Worm (Caenorhabditis elegans) whole organism, young adult: ENCODE data around the gene W02B12.1.
A peak's percentile ranks its signal among the peaks of the same experiment; 100 is the strongest.

Experiments used
- B0019.2 ChIP-seq: fragments of 200-800 bp; sonication (Bioruptor generic); conservative IDR thresholded peaks from 2 replicates; pipeline ENCODE4 v1.3.6; 2022; ENCODE audit warnings: missing genetic modification reagents, missing genetic modification characterization, missing compliant biosample characterization
- C06A6.2 ChIP-seq: fragments of 200-800 bp; sonication (Bioruptor generic); conservative IDR thresholded peaks from 2 replicates; pipeline ENCODE4 v1.3.6; 2022; ENCODE audit warnings: missing genetic modification characterization, missing compliant biosample characterization
- F33H1.4 ChIP-seq: fragments of 200-800 bp; sonication (Bioruptor generic); IDR thresholded peaks from 2 replicates; pipeline ENCODE4 v1.3.6; 2022; ENCODE audit warnings: missing genetic modification reagents, missing genetic modification characterization, missing compliant biosample characterization
- Y67H2A.10 ChIP-seq: fragments of 200-800 bp; sonication (Bioruptor generic); conservative IDR thresholded peaks from 2 replicates; pipeline ENCODE4 v1.3.6; 2022; ENCODE audit warnings: missing genetic modification reagents, missing genetic modification characterization, missing compliant biosample characterization
- akir-1 ChIP-seq: fragments of 200-800 bp; sonication (Bioruptor generic); optimal IDR thresholded peaks from 2 replicates; lab custom pipeline; 2018; ENCODE audit warnings: mild to moderate bottlenecking, missing genetic modification characterization, moderate library complexity, missing compliant biosample characterization
- athp-1 ChIP-seq: sonication (generic microtip); optimal IDR thresholded peaks from 2 replicates; lab custom pipeline; 2017; ENCODE audit warnings: mild to moderate bottlenecking, missing genetic modification characterization, missing compliant biosample characterization
- ccch-3 ChIP-seq: fragments of 200-800 bp; sonication (Bioruptor generic); optimal IDR thresholded peaks from 2 replicates; lab custom pipeline; 2018; ENCODE audit warnings: mild to moderate bottlenecking, missing genetic modification characterization, missing compliant biosample characterization
- ceh-58 ChIP-seq: fragments of 200-800 bp; sonication (Bioruptor generic); IDR thresholded peaks from 2 replicates; pipeline ENCODE4 v1.3.6; 2022; ENCODE audit warnings: missing genetic modification characterization, missing compliant biosample characterization
- ceh-91 ChIP-seq: fragments of 200-800 bp; sonication (Bioruptor generic); IDR thresholded peaks from 2 replicates; pipeline ENCODE4 v1.3.6; 2022; ENCODE audit warnings: missing genetic modification reagents, missing genetic modification characterization, missing compliant biosample characterization
- fkh-3 ChIP-seq: sonication (generic microtip); optimal IDR thresholded peaks from 2 replicates; lab custom pipeline; 2016; ENCODE audit warnings: mild to moderate bottlenecking, missing genetic modification characterization, missing compliant biosample characterization
- hmg-1.2 ChIP-seq: fragments of 200-800 bp; sonication (Bioruptor generic); IDR thresholded peaks from 2 replicates; pipeline ENCODE4 v1.3.6; 2022; ENCODE audit warnings: missing genetic modification reagents, missing genetic modification characterization, missing compliant biosample characterization
- hmg-20 ChIP-seq: fragments of 200-800 bp; sonication (Bioruptor generic); IDR thresholded peaks from 2 replicates; pipeline ENCODE4 v1.3.6; 2022; ENCODE audit warnings: missing genetic modification reagents, missing genetic modification characterization, missing compliant biosample characterization
- let-607 ChIP-seq, 2 experiments: fragments of 200-800 bp in 1 of 2; sonication (Bioruptor generic) in 1 of 2; sonication (generic microtip) in 1 of 2; optimal IDR thresholded peaks; 2 replicates each; lab custom pipeline; 2016 to 2018; ENCODE audit warnings: mild to moderate bottlenecking in 2 of 2, missing compliant biosample characterization in 2 of 2, missing genetic modification characterization in 2 of 2, moderate library complexity in 2 of 2, missing genotype in 1 of 2
- lin-26 ChIP-seq: fragments of 200-800 bp; sonication (Bioruptor generic); IDR thresholded peaks from 2 replicates; pipeline ENCODE4 v1.3.6; 2022; ENCODE audit warnings: missing genetic modification reagents, missing genetic modification characterization, missing compliant biosample characterization
- lin-40 ChIP-seq: sonication (generic microtip); optimal IDR thresholded peaks from 2 replicates; lab custom pipeline; 2016; ENCODE audit warnings: missing genetic modification characterization, mild to moderate bottlenecking, missing compliant biosample characterization, missing genotype, missing genetic modification reagents
- lin-54 ChIP-seq: fragments of 200-800 bp; sonication (Bioruptor generic); optimal IDR thresholded peaks from 2 replicates; lab custom pipeline; 2018; ENCODE audit warnings: mild to moderate bottlenecking, missing genetic modification characterization, missing compliant biosample characterization
- lir-1 ChIP-seq: fragments of 200-800 bp; sonication (Bioruptor generic); conservative IDR thresholded peaks from 2 replicates; pipeline ENCODE4 v1.3.6; 2022; ENCODE audit warnings: missing genetic modification reagents, missing genetic modification characterization, missing compliant biosample characterization
- madf-3 ChIP-seq: fragments of 200-800 bp; sonication (Bioruptor generic); IDR thresholded peaks from 2 replicates; pipeline ENCODE4 v1.3.6; 2022; ENCODE audit warnings: missing genetic modification reagents, missing genetic modification characterization, missing compliant biosample characterization
- nfya-1 ChIP-seq: sonication (generic microtip); optimal IDR thresholded peaks from 2 replicates; lab custom pipeline; 2017; ENCODE audit warnings: antibody characterized with exemption, missing compliant biosample characterization, missing genetic modification characterization, borderline replicate concordance; ENCODE audit not compliant: insufficient read depth
- nfyb-1 ChIP-seq: fragments of 200-800 bp; sonication (Bioruptor generic); IDR thresholded peaks from 2 replicates; pipeline ENCODE4 v1.3.6; 2022; ENCODE audit warnings: missing genetic modification reagents, missing genetic modification characterization, missing compliant biosample characterization
- nhr-179 ChIP-seq: sonication (generic microtip); optimal IDR thresholded peaks from 2 replicates; lab custom pipeline; 2016; ENCODE audit warnings: mild to moderate bottlenecking, missing genetic modification characterization, missing compliant biosample characterization
- nhr-27 ChIP-seq: fragments of 200-800 bp; sonication (Bioruptor generic); optimal IDR thresholded peaks from 2 replicates; lab custom pipeline; 2018; ENCODE audit warnings: mild to moderate bottlenecking, missing genetic modification characterization, moderate library complexity, missing compliant biosample characterization
- nhr-80 ChIP-seq: sonication (generic microtip); optimal IDR thresholded peaks from 2 replicates; lab custom pipeline; 2016; ENCODE audit warnings: missing genetic modification characterization, missing compliant biosample characterization
- pha-4 ChIP-seq: fragments of 150-350 bp; sonication (generic microtip); optimal IDR thresholded peaks from 2 replicates; lab custom pipeline; 2014; ENCODE audit warnings: missing biosample characterization, missing genetic modification reagents, missing genetic modification characterization
- rcor-1 ChIP-seq: fragments of 200-800 bp; sonication (Bioruptor generic); IDR thresholded peaks from 2 replicates; pipeline ENCODE4 v1.3.6; 2022; ENCODE audit warnings: missing genetic modification reagents, missing genetic modification characterization, missing compliant biosample characterization
- snpc-4 ChIP-seq, 5 experiments: fragments of 150-350 bp in 1 of 5; sonication (generic microtip) in 4 of 5; optimal IDR thresholded peaks; 2 replicates each; lab custom pipeline; 2014 to 2018; ENCODE audit warnings: missing genetic modification characterization in 5 of 5, missing biosample characterization in 3 of 5, antibody characterized with exemption in 2 of 5, mild to moderate bottlenecking in 2 of 5, missing compliant biosample characterization in 2 of 5, missing genotype in 2 of 5, moderate library complexity in 2 of 5, missing genetic modification reagents in 1 of 5
- somi-1 ChIP-seq: fragments of 200-800 bp; sonication (Bioruptor generic); optimal IDR thresholded peaks from 2 replicates; lab custom pipeline; 2018; ENCODE audit warnings: mild to moderate bottlenecking, missing genetic modification characterization, missing compliant biosample characterization
- tbx-9 ChIP-seq: sonication (generic microtip); optimal IDR thresholded peaks from 2 replicates; lab custom pipeline; 2016; ENCODE audit warnings: borderline replicate concordance, missing genetic modification characterization, inconsistent platforms, missing compliant biosample characterization
- zfh-2 ChIP-seq: fragments of 200-800 bp; sonication (Bioruptor generic); conservative IDR thresholded peaks from 2 replicates; pipeline ENCODE4 v1.3.6; 2022; ENCODE audit warnings: missing genetic modification reagents, missing genetic modification characterization, missing compliant biosample characterization
- zim-3 ChIP-seq: sonication (generic microtip); optimal IDR thresholded peaks from 2 replicates; lab custom pipeline; 2017; ENCODE audit warnings: mild to moderate bottlenecking, missing genetic modification characterization, moderate library complexity, missing compliant biosample characterization

W02B12.1 gene

ce11 chrII:11485200-11485599 is 36.4 kb downstream of the W02B12.1 start, which contains the start of gene twk-5:
Gene twk-5 (minus strand): TSS chrII:11485300.
- TF ChIP-seq nhr-27 (tag; lab: Kevin White, UChicago), result no peak
- no peak for TF ChIP-seq lir-1 (GFP tag; lab: Robert Waterston, UW)
- no peak for TF ChIP-seq fkh-3 (tag; lab: Kevin White, UChicago)
- TF ChIP-seq ceh-58 (GFP tag; lab: Robert Waterston, UW), result no peak

- TF ChIP-seq athp-1 (tag; lab: Kevin White, UChicago) (no peak), nfya-1 (tag; lab: Kevin White, UChicago) (no peak), zim-3 (tag; lab: Kevin White, UChicago) (no peak), ceh-58 (GFP tag; lab: Robert Waterston, UW) (no peak), hmg-1.2 (GFP tag; lab: Robert Waterston, UW) (peak; percentile 47; the same call in 1 of the 2 replicates)
These were observed 37.9 kb downstream of the W02B12.1 start, which contains the start of gene ttr-18 for ce11 chrII:11486698-11487234. Gene ttr-18 (minus strand): TSS chrII:11486748.

ce11 chrII:11487999-11488398 is 39.2 kb downstream of the W02B12.1 start, which contains the start of gene B0334.13:
Gene B0334.13 (plus strand): TSS chrII:11488299.
- TF ChIP-seq tbx-9 (tag; lab: Kevin White, UChicago) (no peak), lin-26 (no peak), F33H1.4 (GFP tag; lab: Robert Waterston, UW) (no peak), nhr-179 (tag; lab: Kevin White, UChicago) (no peak), C06A6.2 (GFP tag; lab: Robert Waterston, UW) (no peak), akir-1 (no peak)
- TF ChIP-seq, all 124 proteins: peak for 0

- no peak for TF ChIP-seq tbx-9 (tag; lab: Kevin White, UChicago)
- no peak for TF ChIP-seq Y67H2A.10 (GFP tag; lab: Robert Waterston, UW)
- TF ChIP-seq let-607 (tag; optimal IDR thresholded peaks at IDR 0.05; lab: Kevin White, UChicago), result no peak
- no peak for TF ChIP-seq lin-26
- TF ChIP-seq nfyb-1 (GFP tag; lab: Robert Waterston, UW), result 0 out of 2 replicates have a peak, but pooled peaks have one; percentile 15
- TF ChIP-seq rcor-1 (GFP tag; lab: Robert Waterston, UW), result no peak
- no peak for TF ChIP-seq pha-4 (tag; lab: Kevin White, UChicago)
- TF ChIP-seq lin-40, result peak; percentile 9
- TF ChIP-seq snpc-4 (GFP tag; optimal IDR thresholded peaks at IDR 0.05; lab: Kevin White, UChicago), result no peak
- TF ChIP-seq snpc-4 (tag; optimal IDR thresholded peaks at IDR 0.05; lab: Kevin White, UChicago), result no peak
- TF ChIP-seq ceh-91, result no peak
- no peak for TF ChIP-seq nfya-1 (tag; lab: Kevin White, UChicago)
- TF ChIP-seq nhr-80 (tag; lab: Kevin White, UChicago), result peak; percentile 21
- TF ChIP-seq B0019.2, result no peak
- TF ChIP-seq somi-1 (GFP tag; lab: Kevin White, UChicago), result no peak
- no peak for TF ChIP-seq hmg-20 (GFP tag; lab: Robert Waterston, UW)
- TF ChIP-seq zfh-2 (GFP tag; lab: Robert Waterston, UW), result no peak
- TF ChIP-seq athp-1 (tag; lab: Kevin White, UChicago), result no peak
- no peak for TF ChIP-seq ccch-3 (GFP tag; lab: Kevin White, UChicago)
- no peak for TF ChIP-seq madf-3 (GFP tag; lab: Robert Waterston, UW)
- peak; percentile 6 for TF ChIP-seq lin-54 (GFP tag; lab: Kevin White, UChicago)
These were observed 44.0 kb downstream of the W02B12.1 start, which contains the start of gene hacl-1 for ce11 chrII:11492843-11493242. Gene hacl-1 (minus strand): TSS chrII:11492963.
